Fruit fly (Drosophila melanogaster) whole organism, prepupa: ENCODE measurements around the gene CG14174.

ENCODE experiments used
- CG11902 ChIP-seq: fragments of 200-800 bp; sonication (Bioruptor generic); optimal IDR thresholded peaks from 3 replicates; lab custom pipeline; 2016; ENCODE audit warnings: missing biosample characterization, missing genetic modification characterization
- CG31627 ChIP-seq: fragments of 200-800 bp; sonication (Bioruptor generic); optimal IDR thresholded peaks from 3 replicates; lab custom pipeline; 2016; ENCODE audit warnings: missing biosample characterization, missing genetic modification characterization
- CG32006 ChIP-seq: fragments of 200-800 bp; sonication (Bioruptor generic); optimal IDR thresholded peaks from 3 replicates; lab custom pipeline; 2017; ENCODE audit warnings: missing biosample characterization, mild to moderate bottlenecking, missing genetic modification characterization
- CG34406 ChIP-seq: fragments of 200-800 bp; sonication (Bioruptor generic); optimal IDR thresholded peaks from 3 replicates; lab custom pipeline; 2016; ENCODE audit warnings: missing biosample characterization, missing genetic modification characterization
- CG3919 ChIP-seq: fragments of 200-800 bp; sonication (Bioruptor generic); optimal IDR thresholded peaks from 3 replicates; lab custom pipeline; 2016; ENCODE audit warnings: missing biosample characterization, missing genetic modification characterization
- CG7368 ChIP-seq: fragments of 200-800 bp; sonication (Bioruptor generic); optimal IDR thresholded peaks from 3 replicates; lab custom pipeline; 2016; ENCODE audit warnings: missing biosample characterization, missing genetic modification characterization
- Ets96B ChIP-seq: fragments of 200-800 bp; optimal IDR thresholded peaks from 2 replicates; lab custom pipeline; 2019; ENCODE audit warnings: missing biosample characterization, mild to moderate bottlenecking, missing genetic modification characterization, moderate library complexity
- Sox15 ChIP-seq: fragments of 200-800 bp; sonication (Bioruptor generic); optimal IDR thresholded peaks from 3 replicates; lab custom pipeline; 2016; ENCODE audit warnings: missing biosample characterization, missing genetic modification characterization
- achi ChIP-seq: fragments of 200-800 bp; sonication (Bioruptor generic); optimal IDR thresholded peaks from 3 replicates; lab custom pipeline; 2016; ENCODE audit warnings: missing biosample characterization, missing genetic modification characterization
- acj6 ChIP-seq: fragments of 200-800 bp; sonication (Bioruptor generic); optimal IDR thresholded peaks from 3 replicates; lab custom pipeline; 2016; ENCODE audit warnings: missing biosample characterization, missing genetic modification characterization
- dsx ChIP-seq: fragments of 200-800 bp; optimal IDR thresholded peaks from 3 replicates; lab custom pipeline; 2019; ENCODE audit warnings: missing biosample characterization, mild to moderate bottlenecking, missing genetic modification characterization, moderate library complexity; ENCODE audit not compliant: poor library complexity, severe bottlenecking
- fd59A ChIP-seq: fragments of 200-800 bp; sonication (Bioruptor generic); optimal IDR thresholded peaks from 2 replicates; lab custom pipeline; 2017; ENCODE audit warnings: missing biosample characterization, mild to moderate bottlenecking, missing genetic modification characterization, missing genetic modification reagents
- net ChIP-seq: fragments of 200-800 bp; sonication (Bioruptor generic); optimal IDR thresholded peaks from 3 replicates; lab custom pipeline; 2016; ENCODE audit warnings: missing biosample characterization, missing genetic modification characterization
- salr ChIP-seq, 2 experiments: fragments of 200-800 bp; sonication (Bioruptor generic); optimal IDR thresholded peaks; 3 replicates each; lab custom pipeline; 2016 to 2018; ENCODE audit warnings: missing biosample characterization in 2 of 2, missing genetic modification characterization in 2 of 2, mild to moderate bottlenecking in 1 of 2

DNA sequence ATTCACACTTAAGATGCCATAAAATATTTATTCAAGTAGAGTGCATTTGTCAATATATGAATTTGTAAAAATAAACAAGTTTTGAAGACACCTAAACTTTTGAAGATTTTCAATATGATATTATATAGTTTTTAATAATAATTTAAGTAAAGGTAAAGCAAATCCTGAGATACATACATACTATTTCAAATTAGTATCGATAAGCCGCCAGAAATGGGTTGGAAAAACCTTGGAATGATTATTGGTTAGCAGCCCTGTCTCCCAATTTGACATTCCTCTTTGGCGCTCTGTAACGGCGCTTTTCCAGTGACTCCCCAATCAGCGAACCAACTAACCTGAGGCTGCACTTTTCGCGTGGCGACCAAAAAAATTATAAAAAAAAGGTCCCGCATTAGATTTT lies 38.2 kb upstream of the CG14174 start, which contains the start of gene alphaTub67C:
- TF ChIP-seq fd59A (no peak), CG11902 (GFP tag; lab: Kevin White, UChicago) (no peak), net (no peak), CG7368 (no peak), CG31627 (GFP tag; lab: Kevin White, UChicago) (no peak), Sox15 (GFP tag; lab: Kevin White, UChicago) (no peak), CG32006 (no peak), salr (GFP tag; optimal IDR thresholded peaks at IDR 0.05; lab: Kevin White, UChicago) (no peak), dsx (GFP tag; lab: Kevin White, UChicago) (no peak), CG34406 (GFP tag; lab: Kevin White, UChicago) (no peak), Ets96B (no peak), achi (GFP tag; lab: Kevin White, UChicago) (no peak), CG3919 (GFP tag; lab: Kevin White, UChicago) (no peak), acj6 (no peak)
